Fruit fly (Drosophila melanogaster): ENCODE measurements around the gene elB.

Gene elB

dm6 chr2L:14409428-14409933, at the start of gene elB:
Gene elB (minus strand): TSS chr2L:14409549.
- TF ChIP-seq CG8478 (optimal IDR thresholded peaks at IDR 0.05), result no peak
- no peak for TF ChIP-seq CTCF (optimal IDR thresholded peaks at IDR 0.05)

dm6 chr2L:14458187-14458899, 49.0 kb upstream of the elB start:
- TF ChIP-seq CG8478 (optimal IDR thresholded peaks at IDR 0.05), result no peak

dm6 chr2L:14457414-14457813, 48.1 kb upstream of the elB start:
- TF ChIP-seq CTCF (optimal IDR thresholded peaks at IDR 0.05), result no peak
- TF ChIP-seq CG8478 (optimal IDR thresholded peaks at IDR 0.05), result no peak

- TF ChIP-seq CG8478 (optimal IDR thresholded peaks at IDR 0.05) (no peak), CTCF (optimal IDR thresholded peaks at IDR 0.05) (no peak)
These were observed 47.5 kb upstream of the elB start for dm6 chr2L:14456841-14457240.

dm6 chr2L:14456268-14456667, 46.9 kb upstream of the elB start:
- TF ChIP-seq CG8478 (optimal IDR thresholded peaks at IDR 0.05) (no peak), CTCF (optimal IDR thresholded peaks at IDR 0.05) (no peak)

- no peak for TF ChIP-seq CTCF (optimal IDR thresholded peaks at IDR 0.05)
- no peak for TF ChIP-seq CG8478 (optimal IDR thresholded peaks at IDR 0.05)
These were observed 45.8 kb upstream of the elB start for dm6 chr2L:14455131-14455530.

dm6 chr2L:14454247-14454646, 44.9 kb upstream of the elB start:
- TF ChIP-seq CG8478 (optimal IDR thresholded peaks at IDR 0.05) (no peak), CTCF (optimal IDR thresholded peaks at IDR 0.05) (no peak)

- TF ChIP-seq CG8478 (optimal IDR thresholded peaks at IDR 0.05) (no peak), CTCF (optimal IDR thresholded peaks at IDR 0.05) (no peak)
These were observed 43.8 kb upstream of the elB start for dm6 chr2L:14452920-14453791.

- no peak for TF ChIP-seq CG8478 (optimal IDR thresholded peaks at IDR 0.05)
- no peak for TF ChIP-seq CTCF (optimal IDR thresholded peaks at IDR 0.05)
These were observed 41.9 kb upstream of the elB start for dm6 chr2L:14451286-14451685.

- TF ChIP-seq CTCF (optimal IDR thresholded peaks at IDR 0.05), result no peak
- no peak for TF ChIP-seq CG8478 (optimal IDR thresholded peaks at IDR 0.05)
These were observed 41.5 kb upstream of the elB start, which contains the start of gene CG15283 for dm6 chr2L:14450822-14451221. Gene CG15283 (minus strand): TSS chr2L:14450922.

dm6 chr2L:14449886-14450548, 40.7 kb upstream of the elB start:
- TF ChIP-seq CG8478 (optimal IDR thresholded peaks at IDR 0.05) (no peak), CTCF (optimal IDR thresholded peaks at IDR 0.05) (no peak)

- TF ChIP-seq CTCF (optimal IDR thresholded peaks at IDR 0.05), result no peak
These were observed 39.4 kb upstream of the elB start for dm6 chr2L:14448784-14449183.

- no peak for TF ChIP-seq CG8478 (optimal IDR thresholded peaks at IDR 0.05)
- no peak for TF ChIP-seq CTCF (optimal IDR thresholded peaks at IDR 0.05)
These were observed 38.2 kb upstream of the elB start for dm6 chr2L:14447558-14447957.

- TF ChIP-seq CG8478 (optimal IDR thresholded peaks at IDR 0.05) (no peak), CTCF (optimal IDR thresholded peaks at IDR 0.05) (no peak)
These were observed 36.5 kb upstream of the elB start for dm6 chr2L:14445588-14446484.

All from S2 (cell line).